Worm (Caenorhabditis elegans) whole organism, dauer: Measurements from ENCODE around the gene Y38A10A.7.

ENCODE experiments used
- unc-62 ChIP-seq: sonication (generic microtip); optimal IDR thresholded peaks from 2 replicates; lab custom pipeline; 2017; ENCODE audit warnings: missing biosample characterization, missing genetic modification reagents, missing genetic modification characterization

The Y38A10A.7 gene

DNA sequence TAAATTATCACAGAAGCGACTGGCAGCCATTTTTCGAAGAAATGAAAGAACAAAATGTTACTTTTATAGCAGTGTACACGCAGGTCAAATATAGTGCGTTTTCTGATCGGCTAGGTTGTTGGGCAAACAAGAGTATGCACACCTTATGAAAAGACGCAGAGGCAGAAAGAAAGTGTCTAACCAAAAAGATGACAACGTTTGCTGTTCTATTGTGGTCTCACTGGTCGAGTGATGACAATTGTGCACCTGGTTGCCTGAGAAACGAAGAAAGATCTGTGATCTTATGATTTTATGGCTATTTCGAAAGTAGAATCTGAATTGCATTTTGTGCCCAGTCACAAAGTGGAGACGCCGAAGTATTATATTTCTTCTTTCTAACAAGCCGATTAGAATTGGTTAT lies 14.5 kb downstream of the Y38A10A.7 start, which contains the start of gene F17A9.4:
F17A9.4 (minus strand) TSS at position 97 of the 400 bp plus-strand sequence.
- no peak for TF ChIP-seq unc-62

DNA sequence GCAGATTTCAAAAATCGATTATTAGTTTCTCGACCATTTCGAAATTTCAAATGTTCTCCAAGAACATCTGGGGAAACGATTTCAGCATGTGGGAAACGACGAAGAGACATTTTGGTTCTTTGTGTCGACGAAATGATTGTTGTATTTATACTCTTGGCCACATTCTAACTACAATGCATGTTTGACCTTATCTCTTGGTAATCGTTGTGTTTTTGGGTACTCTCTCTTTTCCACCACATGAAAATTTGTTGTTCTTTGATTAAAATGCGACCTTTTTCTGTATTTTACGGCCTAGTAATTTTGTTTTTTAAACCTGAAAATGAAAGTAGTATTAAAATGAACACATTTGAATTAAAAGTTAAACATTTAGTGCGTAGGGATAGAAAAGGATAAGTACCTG lies 16.8 kb downstream of the Y38A10A.7 start, which contains the start of gene F17A9.5:
F17A9.5 (minus strand) TSS at position 175 of the 400 bp plus-strand sequence.
- TF ChIP-seq unc-62, result no peak

DNA sequence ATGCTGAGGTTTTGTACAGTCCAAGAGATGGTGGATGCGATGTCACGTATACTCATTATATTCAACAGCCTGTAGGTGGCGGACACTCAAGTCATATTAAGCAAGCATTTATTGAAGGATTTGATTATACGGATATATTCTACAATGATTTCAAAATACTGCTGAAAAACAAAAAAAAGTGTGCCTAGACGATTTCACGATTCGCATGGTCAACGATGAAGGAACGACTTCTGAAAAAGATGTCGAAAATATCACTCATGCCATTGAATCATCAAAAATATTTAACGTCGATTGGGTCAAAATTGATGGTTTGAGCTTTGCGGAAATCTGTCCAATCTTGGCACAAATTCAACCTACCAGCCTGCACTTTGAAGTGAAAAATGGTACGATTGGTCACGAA lies 21.0 kb downstream of the Y38A10A.7 start:
- no peak for TF ChIP-seq unc-62

DNA sequence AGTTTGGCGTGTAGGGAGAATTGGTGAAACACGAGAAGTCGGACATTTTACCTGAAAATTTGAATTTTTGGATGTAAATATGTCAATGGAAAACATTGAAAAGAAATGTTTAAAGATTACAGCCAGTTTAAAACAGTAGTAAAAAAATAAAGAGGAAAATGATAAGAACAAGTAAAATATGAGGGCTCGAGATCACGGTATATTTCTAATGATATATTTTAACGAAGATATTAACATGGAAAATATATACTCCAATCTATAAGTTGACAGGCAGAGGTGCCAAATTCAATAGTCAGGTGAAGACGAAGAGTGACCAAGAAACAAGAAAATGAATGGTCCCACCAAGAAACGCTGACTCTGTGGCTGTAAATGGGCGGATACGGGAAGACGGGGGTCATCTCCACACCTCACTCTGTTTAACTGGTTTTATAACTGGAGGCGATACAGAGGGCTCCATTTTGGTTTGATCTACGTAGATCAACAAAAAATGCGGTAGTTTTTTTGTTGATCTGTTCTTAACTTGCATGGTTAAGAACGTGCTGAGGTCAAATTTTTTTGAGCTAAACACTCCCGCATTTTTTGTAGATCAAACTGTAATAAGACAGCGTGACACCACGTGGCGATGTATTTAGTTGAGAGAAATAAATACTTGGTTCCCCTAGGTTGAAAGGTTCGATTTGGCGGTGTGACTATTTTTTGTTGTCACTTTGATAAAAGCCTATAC lies 24.3 kb downstream of the Y38A10A.7 start, which contains the start of gene ceh-49:
ceh-49 (minus strand) TSS at position 51 of the 724 bp plus-strand sequence.
- TF ChIP-seq unc-62, result no peak

DNA sequence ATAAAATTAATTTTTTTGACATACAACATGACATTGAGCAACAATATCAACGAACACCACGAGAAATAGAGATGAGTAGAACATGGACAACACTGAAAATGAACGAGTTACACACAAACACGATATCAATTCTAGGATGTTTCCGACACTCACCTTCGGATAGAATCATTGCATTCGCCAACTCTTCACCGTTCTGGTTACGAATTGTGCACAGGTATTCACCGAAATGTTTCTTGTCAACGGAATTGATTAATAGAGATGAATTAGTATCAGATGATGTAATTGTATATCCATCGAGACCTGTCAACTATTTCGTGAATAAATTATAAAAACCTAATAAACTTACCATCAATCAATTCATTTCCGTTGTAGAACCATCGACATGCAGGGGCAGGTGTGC lies 25.7 kb downstream of the Y38A10A.7 start:
- TF ChIP-seq unc-62, result no peak

DNA sequence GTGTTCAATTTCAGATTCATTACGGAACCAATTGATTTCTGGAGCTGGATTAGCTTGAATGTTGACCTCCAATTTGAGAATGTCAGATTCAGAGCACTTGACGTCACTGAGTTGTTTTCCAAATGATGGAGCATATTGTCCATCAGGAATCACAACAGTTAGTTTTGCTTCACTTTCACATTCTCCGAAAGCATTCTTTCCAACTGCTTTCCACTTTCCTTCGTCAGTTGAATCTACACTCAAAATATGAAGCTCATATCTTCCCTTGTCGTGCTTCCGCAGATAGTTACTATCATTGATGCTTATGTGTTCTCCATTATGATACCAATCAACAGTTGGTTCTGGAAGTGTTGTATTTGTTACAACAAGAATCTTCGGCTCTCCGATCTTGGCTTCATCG lies 32.4 kb downstream of the Y38A10A.7 start:
- TF ChIP-seq unc-62, result no peak

DNA sequence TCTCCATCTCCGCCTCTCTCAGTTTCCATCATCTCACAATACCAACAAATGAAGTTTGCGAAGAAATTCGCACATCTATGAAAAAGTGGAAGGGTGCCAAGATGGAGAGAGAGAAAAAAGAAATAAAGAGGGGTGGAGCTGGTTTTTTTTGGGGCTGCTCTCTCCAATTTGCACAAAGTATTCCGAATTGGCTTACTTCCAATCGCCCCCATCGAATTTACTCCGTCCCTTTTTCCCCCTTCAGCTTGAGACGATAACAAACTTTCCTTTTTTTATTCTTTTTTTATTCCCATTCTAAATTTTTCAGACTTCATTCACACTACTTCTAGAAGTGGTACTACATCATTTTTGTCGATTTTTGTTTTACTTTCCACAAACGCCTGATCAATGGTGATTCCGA lies 35.1 kb downstream of the Y38A10A.7 start, which contains the start of gene exp-2:
exp-2 (plus strand) TSS at position 301 of the 400 bp plus-strand sequence.
- TF ChIP-seq unc-62, result no peak

DNA sequence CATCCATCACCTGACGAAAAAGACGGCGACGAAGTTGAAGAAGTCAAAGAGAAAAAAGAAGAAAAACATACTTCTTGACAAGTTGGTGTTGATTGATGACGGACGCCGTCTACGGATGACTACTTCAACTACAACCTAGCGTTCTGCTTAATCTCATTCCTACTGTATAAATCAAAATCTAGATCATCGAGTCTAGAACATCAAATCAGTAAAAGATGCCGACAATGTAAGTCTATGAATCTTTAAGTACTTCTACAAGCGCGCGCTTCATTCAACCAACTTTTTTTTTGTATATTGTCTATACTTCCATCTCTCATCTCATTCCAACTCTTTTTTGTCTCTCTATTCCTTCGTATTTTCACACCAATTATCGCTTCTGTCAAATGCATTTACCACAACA lies 39.4 kb downstream of the Y38A10A.7 start:
- no peak for TF ChIP-seq unc-62

DNA sequence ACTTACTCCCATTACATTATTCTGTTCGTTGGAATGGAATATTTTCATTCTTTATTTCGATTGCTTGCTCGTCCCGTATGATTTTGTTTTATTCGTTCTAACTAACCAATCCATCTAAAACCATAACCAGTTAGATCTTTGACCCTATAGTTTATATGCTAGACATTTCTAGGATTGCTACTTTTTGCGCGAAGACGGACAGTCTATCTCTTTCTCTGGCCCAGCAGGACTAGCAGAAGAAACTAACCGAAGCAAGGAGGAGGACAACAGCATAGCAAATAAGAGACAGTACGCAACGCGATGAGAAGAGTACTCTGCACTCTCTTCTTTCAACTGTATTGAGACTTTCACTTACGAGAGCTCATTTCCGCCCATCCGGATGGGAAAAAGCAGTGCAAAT lies 42.2 kb downstream of the Y38A10A.7 start:
- no peak for TF ChIP-seq unc-62
